Worm (Caenorhabditis elegans): ENCODE results near the gene K04C2.5.

- TF ChIP-seq lin-39 (tag; optimal IDR thresholded peaks at IDR 0.05), result no peak
- no peak for TF ChIP-seq fos-1 (tag; optimal IDR thresholded peaks at IDR 0.05)
- TF ChIP-seq ztf-11 (tag; optimal IDR thresholded peaks at IDR 0.05), result no peak
Measured at ce11 chrIII:6856709-6857108, 34.8 kb downstream of the K04C2.5 start, which contains the start of gene zak-1.
